Fruit fly (Drosophila melanogaster): Measurements from ENCODE around the gene CG7320.

dm6 chr3L:18224612-18225409, 23.5 kb downstream of the CG7320 start:
- TF ChIP-seq CG8478 (optimal IDR thresholded peaks at IDR 0.05), result no peak
- TF ChIP-seq CTCF (optimal IDR thresholded peaks at IDR 0.05), result no peak

All from S2 (cell line).